Worm (Caenorhabditis elegans): ENCODE results near the gene Y22D7AR.6.

DNA sequence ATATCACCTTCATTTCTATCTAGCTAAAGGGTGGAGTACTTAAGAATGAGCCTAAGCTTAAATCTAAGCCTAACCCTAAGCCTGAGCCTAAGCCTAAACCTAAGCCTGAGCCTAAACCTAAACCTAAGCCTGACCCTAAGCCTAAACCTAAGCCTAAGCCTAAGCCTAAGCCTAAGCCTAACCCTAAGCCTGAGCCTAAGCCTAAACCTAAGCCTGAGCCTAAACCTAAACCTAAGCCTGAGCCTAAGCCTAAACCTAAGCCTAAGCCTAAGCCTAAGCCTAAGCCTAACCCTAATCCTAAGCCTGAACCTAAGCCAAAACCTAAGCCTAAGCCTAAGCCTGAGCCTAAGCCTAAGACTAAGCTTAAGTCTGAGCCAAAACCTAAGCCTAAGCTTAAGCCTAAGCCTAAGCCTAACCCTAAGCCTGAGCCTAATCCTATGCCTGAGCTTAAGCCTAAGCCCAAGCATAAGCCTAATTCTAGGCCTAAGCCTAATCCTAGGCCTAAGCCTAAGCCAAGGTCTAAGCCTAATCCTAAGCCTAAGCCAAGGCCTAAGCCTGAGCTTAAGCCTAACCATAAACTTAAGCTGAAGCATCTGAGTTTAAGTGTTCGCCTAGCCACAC lies 37.6 kb upstream of the Y22D7AR.6 start:
- TF ChIP-seq W03F9.2 (tag; optimal IDR thresholded peaks at IDR 0.05) = no peak
- no peak for TF ChIP-seq dao-5 (tag; optimal IDR thresholded peaks at IDR 0.05)
- no peak for TF ChIP-seq him-1 (tag; optimal IDR thresholded peaks at IDR 0.05)

Measured in whole organism, L4/young adult.